Worm (Caenorhabditis elegans): Measurements from ENCODE around the gene srd-56.

ce11 chrII:7154711-7155110 is 48.3 kb downstream of the srd-56 start:
- TF ChIP-seq athp-1 (tag; optimal IDR thresholded peaks at IDR 0.05), result no peak
- TF ChIP-seq hrde-1 (tag; optimal IDR thresholded peaks at IDR 0.05; ENCODE audit: borderline replicate concordance), result no peak
